Worm (Caenorhabditis elegans): ENCODE measurements around the gene bbs-4.

DNA sequence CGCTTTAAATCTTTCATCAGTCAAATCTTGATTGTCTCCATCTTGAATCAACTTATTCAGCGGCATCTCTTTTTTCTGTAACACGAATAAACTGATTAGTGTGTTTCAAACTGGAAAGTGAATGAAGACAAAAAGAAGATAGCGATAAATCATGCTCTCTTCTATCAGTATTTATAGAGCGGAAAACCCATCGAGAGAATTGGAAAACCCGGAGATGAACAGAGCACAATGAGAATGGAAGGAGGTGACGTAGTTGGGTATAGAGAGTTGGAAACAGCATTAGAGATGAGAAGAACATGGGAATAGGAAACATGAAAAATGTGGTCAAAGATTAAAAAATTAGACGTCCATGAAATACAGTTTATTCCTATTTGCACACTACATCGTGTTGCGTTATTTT, 19.9 kb downstream of the bbs-4 start, which contains the start of gene acox-1.5:
- TF ChIP-seq ama-1 (optimal IDR thresholded peaks at IDR 0.05) (no peak), hnd-1 (tag; optimal IDR thresholded peaks at IDR 0.05) (no peak), tbx-37 (GFP tag; conservative IDR thresholded peaks at IDR 0.05) (no peak), tbx-11 (GFP tag; IDR thresholded peaks at IDR 0.05) (no peak), pes-1 (GFP tag; IDR thresholded peaks at IDR 0.05) (no peak), tra-4 (tag; optimal IDR thresholded peaks at IDR 0.05) (no peak), sea-1 (GFP tag; conservative IDR thresholded peaks at IDR 0.05) (no peak), B0310.2 (tag; optimal IDR thresholded peaks at IDR 0.05) (no peak), ceh-36 (tag; optimal IDR thresholded peaks at IDR 0.05) (no peak), hmbx-1 (tag; optimal IDR thresholded peaks at IDR 0.05) (no peak), flt-1 (GFP tag; IDR thresholded peaks at IDR 0.05) (no peak), ceh-13 (GFP tag; optimal IDR thresholded peaks at IDR 0.05) (no peak), F13C5.2 (tag; optimal IDR thresholded peaks at IDR 0.05) (no peak), ets-7 (tag; optimal IDR thresholded peaks at IDR 0.05) (no peak)

All from whole organism, early embryonic.